Worm (Caenorhabditis elegans) whole organism, L1 larva: ENCODE data around the gene col-71.

Source experiments
- dpl-1 ChIP-seq, 3 experiments: fragments of 150-350 bp in 2 of 3; sonication (generic microtip) in 1 of 3; optimal IDR thresholded peaks; 2 replicates each; lab custom pipeline; 2014 to 2017; ENCODE audit warnings: missing biosample characterization in 3 of 3, missing genetic modification characterization in 3 of 3, missing genetic modification reagents in 3 of 3
- elt-3 ChIP-seq, 6 experiments: fragments of 150-350 bp in 1 of 6; sonication (generic microtip); optimal IDR thresholded peaks; 2 replicates each; lab custom pipeline; 2017 to 2018; ENCODE audit warnings: missing biosample characterization in 6 of 6, missing genetic modification characterization in 6 of 6, inconsistent platforms in 1 of 6
- fkh-10 ChIP-seq: sonication (generic microtip); optimal IDR thresholded peaks from 2 replicates; lab custom pipeline; 2017; ENCODE audit warnings: missing biosample characterization, missing genetic modification reagents, missing genetic modification characterization
- ztf-11 ChIP-seq, 2 experiments: sonication (generic microtip); optimal IDR thresholded peaks; 2 replicates each; lab custom pipeline; 2016 to 2017; ENCODE audit warnings: missing genetic modification characterization in 2 of 2, missing biosample characterization in 1 of 2, missing compliant biosample characterization in 1 of 2

- TF ChIP-seq elt-3 (tag; optimal IDR thresholded peaks at IDR 0.05; lab: Kevin White, UChicago) (no peak), fkh-10 (GFP tag; lab: Kevin White, UChicago) (no peak), dpl-1 (GFP tag; optimal IDR thresholded peaks at IDR 0.05; lab: Kevin White, UChicago) (no peak), ztf-11 (tag; optimal IDR thresholded peaks at IDR 0.05; lab: Kevin White, UChicago) (no peak)
Measured at ce11 chrII:3515384-3516053, 13.1 kb upstream of the col-71 start, which contains the start of the genes Y49F6B.14 and clec-125.
